Worm (Caenorhabditis elegans) whole organism, L1 larva: ENCODE measurements around the gene lact-8.

Experiments
- C04F5.9 ChIP-seq: sonication (generic microtip); optimal IDR thresholded peaks from 2 replicates; lab custom pipeline; 2016; ENCODE audit warnings: missing genetic modification characterization, missing compliant biosample characterization
- C16A3.4 ChIP-seq: fragments of 150-350 bp; optimal IDR thresholded peaks from 2 replicates; lab custom pipeline; 2014; ENCODE audit warnings: missing biosample characterization, missing genetic modification characterization
- C34B4.2 ChIP-seq: sonication (generic microtip); optimal IDR thresholded peaks from 2 replicates; lab custom pipeline; 2017; ENCODE audit warnings: mild to moderate bottlenecking, missing genetic modification characterization, missing compliant biosample characterization
- F16B12.6 ChIP-seq: fragments of 150-350 bp; optimal IDR thresholded peaks from 2 replicates; lab custom pipeline; 2014; ENCODE audit warnings: missing biosample characterization, missing genetic modification characterization
- aha-1 ChIP-seq: fragments of 150-350 bp; optimal IDR thresholded peaks from 2 replicates; lab custom pipeline; 2014; ENCODE audit warnings: missing biosample characterization, missing genetic modification characterization
- aly-2 ChIP-seq: fragments of 150-350 bp; optimal IDR thresholded peaks from 2 replicates; lab custom pipeline; 2014; ENCODE audit warnings: missing biosample characterization, missing genetic modification characterization
- ama-1 ChIP-seq: fragments of 150-350 bp; optimal IDR thresholded peaks from 2 replicates; lab custom pipeline; 2014
- ces-1 ChIP-seq: fragments of 150-350 bp; optimal IDR thresholded peaks from 2 replicates; lab custom pipeline; 2014; ENCODE audit warnings: missing biosample characterization, missing genetic modification reagents, missing genetic modification characterization
- dpl-1 ChIP-seq, 3 experiments: fragments of 150-350 bp in 2 of 3; sonication (generic microtip) in 1 of 3; optimal IDR thresholded peaks; 2 replicates each; lab custom pipeline; 2014 to 2017; ENCODE audit warnings: missing biosample characterization in 3 of 3, missing genetic modification characterization in 3 of 3, missing genetic modification reagents in 3 of 3
- dsc-1 ChIP-seq: sonication (generic microtip); optimal IDR thresholded peaks from 2 replicates; lab custom pipeline; 2016; ENCODE audit warnings: mild to moderate bottlenecking, missing genetic modification characterization, missing compliant biosample characterization
- efl-1 ChIP-seq, 4 experiments: fragments of 150-350 bp; optimal IDR thresholded peaks in 3 of 4; peaks in 1 of 4; 1 replicate in 1 of 4; 2 replicates in 3 of 4; lab custom pipeline; 2014; ENCODE audit warnings: missing biosample characterization in 2 of 4, missing genetic modification characterization in 2 of 4, missing genetic modification reagents in 2 of 4
- egl-13 ChIP-seq: sonication (generic microtip); optimal IDR thresholded peaks from 2 replicates; lab custom pipeline; 2016; ENCODE audit warnings: missing genotype, missing genetic modification reagents, missing genetic modification characterization, missing compliant biosample characterization
- egl-27 ChIP-seq, 2 experiments: fragments of 150-350 bp in 1 of 2; sonication (generic microtip); optimal IDR thresholded peaks; 3 replicates each; lab custom pipeline; 2017 to 2018; ENCODE audit warnings: missing biosample characterization in 2 of 2, missing genetic modification characterization in 2 of 2, missing genetic modification reagents in 2 of 2
- elt-2 ChIP-seq: sonication (generic microtip); optimal IDR thresholded peaks from 2 replicates; lab custom pipeline; 2016; ENCODE audit warnings: missing genetic modification characterization, mild to moderate bottlenecking, inconsistent platforms, missing compliant biosample characterization, missing genetic modification reagents
- elt-3 ChIP-seq, 6 experiments: fragments of 150-350 bp in 1 of 6; sonication (generic microtip); optimal IDR thresholded peaks; 2 replicates each; lab custom pipeline; 2017 to 2018; ENCODE audit warnings: missing biosample characterization in 6 of 6, missing genetic modification characterization in 6 of 6, inconsistent platforms in 1 of 6
- fkh-4 ChIP-seq: sonication (generic microtip); optimal IDR thresholded peaks from 2 replicates; lab custom pipeline; 2016; ENCODE audit warnings: missing compliant biosample characterization, missing genetic modification characterization, borderline replicate concordance
- fos-1 ChIP-seq: fragments of 150-350 bp; optimal IDR thresholded peaks from 2 replicates; lab custom pipeline; 2014; ENCODE audit warnings: missing biosample characterization, missing genetic modification characterization
- hlh-17 ChIP-seq: fragments of 200-800 bp; sonication (Bioruptor generic); optimal IDR thresholded peaks from 2 replicates; lab custom pipeline; 2018; ENCODE audit warnings: missing genetic modification characterization, mild to moderate bottlenecking, missing compliant biosample characterization, moderate library complexity, borderline replicate concordance
- hpl-2 ChIP-seq: fragments of 150-350 bp; optimal IDR thresholded peaks from 2 replicates; lab custom pipeline; 2014; ENCODE audit warnings: missing biosample characterization, missing genetic modification reagents, missing genetic modification characterization
- irx-1 ChIP-seq: sonication (generic microtip); optimal IDR thresholded peaks from 2 replicates; lab custom pipeline; 2016; ENCODE audit warnings: missing genetic modification characterization, missing compliant biosample characterization
- lin-14 ChIP-seq: fragments of 200-800 bp; sonication (Bioruptor generic); optimal IDR thresholded peaks from 2 replicates; lab custom pipeline; 2018; ENCODE audit warnings: mild to moderate bottlenecking, missing genetic modification characterization, moderate library complexity, missing compliant biosample characterization
- lin-15B ChIP-seq: fragments of 150-350 bp; sonication (generic microtip); optimal IDR thresholded peaks from 3 replicates; lab custom pipeline; 2014; ENCODE audit warnings: missing biosample characterization, missing genetic modification characterization
- lir-3 ChIP-seq: sonication (generic microtip); optimal IDR thresholded peaks from 2 replicates; lab custom pipeline; 2016; ENCODE audit warnings: mild to moderate bottlenecking, missing genetic modification characterization, moderate library complexity, missing compliant biosample characterization; ENCODE audit not compliant: poor library complexity
- lsy-2 ChIP-seq, 2 experiments: fragments of 150-350 bp; optimal IDR thresholded peaks; 2 replicates each; lab custom pipeline; 2014; ENCODE audit warnings: missing biosample characterization in 2 of 2, missing genetic modification characterization in 2 of 2
- mab-9 ChIP-seq: fragments of 200-800 bp; sonication (Bioruptor generic); IDR thresholded peaks from 2 replicates; pipeline ENCODE4 v1.3.6; 2022; ENCODE audit warnings: missing genetic modification reagents, missing genetic modification characterization, missing compliant biosample characterization
- mdl-1 ChIP-seq, 2 experiments: fragments of 150-350 bp; optimal IDR thresholded peaks; 2 replicates each; lab custom pipeline; 2014 to 2017; ENCODE audit warnings: missing biosample characterization in 2 of 2, missing genetic modification characterization in 2 of 2, inconsistent platforms in 1 of 2
- mef-2 ChIP-seq: fragments of 150-350 bp; optimal IDR thresholded peaks from 2 replicates; lab custom pipeline; 2014; ENCODE audit warnings: missing biosample characterization, missing genetic modification characterization
- nhr-11 ChIP-seq: fragments of 150-350 bp; optimal IDR thresholded peaks from 2 replicates; lab custom pipeline; 2014; ENCODE audit warnings: missing biosample characterization, missing genetic modification characterization
- nhr-12 ChIP-seq: sonication (generic microtip); optimal IDR thresholded peaks from 2 replicates; lab custom pipeline; 2017; ENCODE audit warnings: missing biosample characterization, missing genetic modification characterization
- nhr-20 ChIP-seq: sonication (generic microtip); optimal IDR thresholded peaks from 2 replicates; lab custom pipeline; 2016; ENCODE audit warnings: mild to moderate bottlenecking, missing genetic modification characterization, missing compliant biosample characterization
- nhr-237 ChIP-seq: fragments of 150-350 bp; optimal IDR thresholded peaks from 2 replicates; lab custom pipeline; 2014; ENCODE audit warnings: missing biosample characterization, missing genetic modification characterization
- nhr-47 ChIP-seq: sonication (generic microtip); optimal IDR thresholded peaks from 2 replicates; lab custom pipeline; 2016; ENCODE audit warnings: mild to moderate bottlenecking, missing genetic modification characterization, moderate library complexity, missing compliant biosample characterization
- nhr-71 ChIP-seq: sonication (generic microtip); optimal IDR thresholded peaks from 2 replicates; lab custom pipeline; 2016; ENCODE audit warnings: mild to moderate bottlenecking, missing genetic modification characterization, moderate library complexity, missing compliant biosample characterization
- nhr-77 ChIP-seq: fragments of 150-350 bp; optimal IDR thresholded peaks from 2 replicates; lab custom pipeline; 2014; ENCODE audit warnings: missing biosample characterization, missing genetic modification characterization
- nhr-90 ChIP-seq: sonication (generic microtip); optimal IDR thresholded peaks from 2 replicates; lab custom pipeline; 2016; ENCODE audit warnings: mild to moderate bottlenecking, missing genetic modification characterization, missing compliant biosample characterization; ENCODE audit not compliant: poor library complexity
- pag-3 ChIP-seq: sonication (generic microtip); optimal IDR thresholded peaks from 2 replicates; lab custom pipeline; 2017; ENCODE audit warnings: missing genetic modification characterization, mild to moderate bottlenecking, missing compliant biosample characterization, antibody characterized with exemption, borderline replicate concordance; ENCODE audit not compliant: insufficient read depth
- pax-3 ChIP-seq: fragments of 200-800 bp; sonication (Bioruptor generic); optimal IDR thresholded peaks from 2 replicates; lab custom pipeline; 2018; ENCODE audit warnings: mild to moderate bottlenecking, missing genetic modification characterization, moderate library complexity, missing compliant biosample characterization
- pqm-1 ChIP-seq: sonication (generic microtip); optimal IDR thresholded peaks from 3 replicates; lab custom pipeline; 2017; ENCODE audit warnings: missing biosample characterization, missing genetic modification characterization
- rnt-1 ChIP-seq: sonication (generic microtip); optimal IDR thresholded peaks from 2 replicates; lab custom pipeline; 2016; ENCODE audit warnings: mild to moderate bottlenecking, missing genetic modification characterization, moderate library complexity, missing compliant biosample characterization
- snpc-4 ChIP-seq: fragments of 150-350 bp; optimal IDR thresholded peaks from 2 replicates; lab custom pipeline; 2014; ENCODE audit warnings: missing biosample characterization, missing genetic modification characterization
- sptf-1 ChIP-seq: fragments of 150-350 bp; optimal IDR thresholded peaks from 2 replicates; lab custom pipeline; 2014; ENCODE audit warnings: missing biosample characterization, missing genetic modification characterization
- sup-37 ChIP-seq: fragments of 200-800 bp; sonication (Bioruptor generic); optimal IDR thresholded peaks from 2 replicates; lab custom pipeline; 2018; ENCODE audit warnings: mild to moderate bottlenecking, missing genetic modification characterization, missing compliant biosample characterization
- swsn-7 ChIP-seq: sonication (generic microtip); optimal IDR thresholded peaks from 2 replicates; lab custom pipeline; 2016; ENCODE audit warnings: missing genetic modification characterization, missing compliant biosample characterization
- tbx-2 ChIP-seq: sonication (generic microtip); optimal IDR thresholded peaks from 2 replicates; lab custom pipeline; 2016; ENCODE audit warnings: missing genetic modification characterization, missing compliant biosample characterization
- unc-130 ChIP-seq: fragments of 150-350 bp; optimal IDR thresholded peaks from 2 replicates; lab custom pipeline; 2017; ENCODE audit warnings: missing biosample characterization, missing genetic modification characterization, inconsistent platforms
- unc-86 ChIP-seq: sonication (generic microtip); optimal IDR thresholded peaks from 2 replicates; lab custom pipeline; 2016; ENCODE audit warnings: missing genetic modification characterization, missing compliant biosample characterization
- vab-15 ChIP-seq: sonication (generic microtip); optimal IDR thresholded peaks from 2 replicates; lab custom pipeline; 2017; ENCODE audit warnings: missing genotype, mild to moderate bottlenecking, missing genetic modification characterization, missing compliant biosample characterization
- xbp-1 ChIP-seq: sonication (generic microtip); optimal IDR thresholded peaks from 2 replicates; lab custom pipeline; 2016; ENCODE audit warnings: missing genetic modification characterization, missing compliant biosample characterization
- ztf-11 ChIP-seq, 2 experiments: sonication (generic microtip); optimal IDR thresholded peaks; 2 replicates each; lab custom pipeline; 2016 to 2017; ENCODE audit warnings: missing genetic modification characterization in 2 of 2, missing biosample characterization in 1 of 2, missing compliant biosample characterization in 1 of 2

The lact-8 gene

DNA sequence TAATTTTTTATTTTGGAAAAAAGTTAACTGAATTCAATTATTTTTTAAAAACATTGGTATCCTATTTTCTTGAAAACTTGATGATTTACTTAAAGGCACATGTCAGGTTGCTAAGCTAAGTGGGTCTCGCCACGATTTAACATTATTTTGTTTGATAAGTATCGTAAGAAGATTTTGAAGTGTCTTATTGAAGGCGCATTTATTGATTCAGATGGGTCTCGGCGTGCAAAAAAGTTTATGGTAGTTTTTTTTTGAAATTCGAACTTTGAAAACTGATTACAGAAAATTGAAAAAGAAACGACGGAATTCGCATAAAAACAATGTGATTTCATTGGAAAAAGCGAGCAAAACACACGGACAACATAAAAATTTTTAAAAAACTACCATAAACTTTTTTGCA lies 10.4 kb downstream of the lact-8 start:
- no peak for TF ChIP-seq F16B12.6 (tag; lab: Kevin White, UChicago)
- no peak for TF ChIP-seq nhr-71 (tag; lab: Kevin White, UChicago)
- no peak for TF ChIP-seq ama-1 (lab: Kevin White, UChicago)
- TF ChIP-seq nhr-47: no peak
- TF ChIP-seq lir-3 (tag; lab: Kevin White, UChicago): no peak
- no peak for TF ChIP-seq elt-2 (tag; lab: Kevin White, UChicago)
- TF ChIP-seq sup-37 (GFP tag; lab: Kevin White, UChicago): no peak
- TF ChIP-seq mef-2 (tag; lab: Kevin White, UChicago): no peak
- no peak for TF ChIP-seq hpl-2 (GFP tag; lab: Kevin White, UChicago)
- TF ChIP-seq xbp-1: no peak
- TF ChIP-seq fos-1 (tag; lab: Kevin White, UChicago): no peak
- no peak for TF ChIP-seq unc-86
- no peak for TF ChIP-seq efl-1 (optimal IDR thresholded peaks at IDR 0.05; lab: Kevin White, UChicago)
- no peak for TF ChIP-seq efl-1 (GFP tag; optimal IDR thresholded peaks at IDR 0.05 in 1 of 2; lab: Kevin White, UChicago)
- TF ChIP-seq sptf-1 (tag; lab: Kevin White, UChicago): no peak
- no peak for TF ChIP-seq unc-130 (tag; lab: Kevin White, UChicago)
- TF ChIP-seq dsc-1 (tag; lab: Kevin White, UChicago): no peak
- TF ChIP-seq nhr-20: no peak
- TF ChIP-seq elt-3 (tag; optimal IDR thresholded peaks at IDR 0.05; lab: Kevin White, UChicago): no peak
- TF ChIP-seq ces-1 (GFP tag; lab: Kevin White, UChicago): no peak
- TF ChIP-seq lin-14 (GFP tag; lab: Kevin White, UChicago): no peak

DNA sequence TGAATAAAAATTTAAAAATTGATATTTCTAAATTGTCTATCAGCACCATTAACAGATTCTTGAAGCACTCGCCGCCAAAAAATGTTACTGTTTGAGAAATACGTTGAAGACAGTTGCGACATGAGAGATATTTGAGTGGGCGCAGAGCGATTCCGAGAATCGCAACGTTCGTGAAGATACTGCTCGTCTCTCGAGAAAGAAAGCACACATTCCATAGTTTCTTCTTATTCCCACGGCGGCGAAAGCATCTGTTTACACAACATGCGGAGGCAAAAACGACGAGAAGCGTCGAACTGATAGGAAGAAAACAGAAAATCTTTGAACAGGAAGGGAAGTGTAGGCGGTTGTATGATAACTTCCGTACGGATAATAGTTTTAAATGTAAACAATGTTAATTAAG lies 10.9 kb downstream of the lact-8 start:
- TF ChIP-seq C34B4.2 (tag; lab: Kevin White, UChicago): no peak
- no peak for TF ChIP-seq C16A3.4 (tag; lab: Kevin White, UChicago)
- peak; percentile 88 for TF ChIP-seq rnt-1
- TF ChIP-seq mab-9 (GFP tag; lab: Robert Waterston, UW): no peak
- TF ChIP-seq sup-37 (GFP tag; lab: Kevin White, UChicago): peak; percentile 71
- peak; percentile 58 for TF ChIP-seq tbx-2 (tag; lab: Kevin White, UChicago)
- TF ChIP-seq mef-2 (tag; lab: Kevin White, UChicago): no peak
- no peak for TF ChIP-seq dpl-1 (GFP tag; optimal IDR thresholded peaks at IDR 0.05; lab: Kevin White, UChicago)
- peak; percentile 49 for TF ChIP-seq irx-1
- peak; percentile 24 for TF ChIP-seq nhr-90 (tag; lab: Kevin White, UChicago)
- TF ChIP-seq mdl-1 (tag; optimal IDR thresholded peaks at IDR 0.05; lab: Kevin White, UChicago): peak in 1 of 2 experiments; percentile 22
- no peak for TF ChIP-seq C04F5.9 (tag; lab: Kevin White, UChicago)
- no peak for TF ChIP-seq pqm-1 (tag; lab: Kevin White, UChicago)
- TF ChIP-seq lin-14 (GFP tag; lab: Kevin White, UChicago): peak; percentile 88
- TF ChIP-seq egl-27 (tag; optimal IDR thresholded peaks at IDR 0.05; lab: Kevin White, UChicago): peak in 1 of 2 experiments; percentile 24
- TF ChIP-seq nhr-12 (tag; lab: Kevin White, UChicago): no peak
- TF ChIP-seq pax-3 (tag; lab: Kevin White, UChicago): no peak
- peak; percentile 83 for TF ChIP-seq ama-1 (lab: Kevin White, UChicago)
- TF ChIP-seq ztf-11 (tag; optimal IDR thresholded peaks at IDR 0.05; lab: Kevin White, UChicago): no peak
- TF ChIP-seq lir-3 (tag; lab: Kevin White, UChicago): peak; percentile 21
- TF ChIP-seq swsn-7 (tag; lab: Kevin White, UChicago): peak; percentile 68
- TF ChIP-seq elt-2 (tag; lab: Kevin White, UChicago): no peak
- no peak for TF ChIP-seq egl-13
- TF ChIP-seq pag-3 (tag; lab: Kevin White, UChicago): peak; percentile 40
- TF ChIP-seq nhr-237 (tag; lab: Kevin White, UChicago): no peak
- no peak for TF ChIP-seq aha-1 (tag; lab: Kevin White, UChicago)
- peak; percentile 78 for TF ChIP-seq nhr-77
- peak; percentile 96 for TF ChIP-seq aly-2 (tag; lab: Kevin White, UChicago)
- TF ChIP-seq fkh-4: no peak
- no peak for TF ChIP-seq hlh-17 (GFP tag; lab: Kevin White, UChicago)
- TF ChIP-seq efl-1 (optimal IDR thresholded peaks at IDR 0.05; lab: Kevin White, UChicago): peak; percentile 25 to 39
- peak in 1 of 2 experiments; percentile 81 for TF ChIP-seq efl-1 (GFP tag; optimal IDR thresholded peaks at IDR 0.05 in 1 of 2; lab: Kevin White, UChicago)
- peak; percentile 32 to 44 for TF ChIP-seq lsy-2 (tag; optimal IDR thresholded peaks at IDR 0.05; lab: Kevin White, UChicago)
- TF ChIP-seq unc-130 (tag; lab: Kevin White, UChicago): peak; percentile 35
- no peak for TF ChIP-seq snpc-4 (tag; lab: Kevin White, UChicago)
- TF ChIP-seq nhr-11 (tag; lab: Kevin White, UChicago): peak; percentile 81
- no peak for TF ChIP-seq elt-3 (tag; optimal IDR thresholded peaks at IDR 0.05; lab: Kevin White, UChicago)
- TF ChIP-seq vab-15 (tag; lab: Kevin White, UChicago): no peak
- TF ChIP-seq lin-15B (tag; lab: Kevin White, UChicago): no peak
